Fruit fly (Drosophila melanogaster): ENCODE measurements around the gene CG16863.

DNA sequence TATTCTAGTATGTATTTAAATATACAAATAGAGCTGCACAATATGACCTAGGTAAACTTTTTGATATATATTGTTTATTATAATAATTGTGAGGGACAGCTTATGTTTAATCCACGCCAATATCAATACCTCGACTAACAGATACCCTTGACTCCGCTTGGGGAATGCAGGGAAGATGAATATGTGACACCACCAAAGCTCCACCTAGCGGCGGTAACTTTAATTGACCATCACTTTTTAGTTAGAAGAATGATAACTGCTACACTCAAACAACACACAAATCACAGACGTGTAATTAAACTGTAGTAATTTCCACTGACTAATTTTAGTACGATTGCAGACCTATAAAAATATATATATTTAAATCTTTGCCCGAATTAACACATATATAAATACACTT, 27.6 kb upstream of the CG16863 start:
- TF ChIP-seq CG2678 (tag; optimal IDR thresholded peaks at IDR 0.05) (no peak), trem (tag; optimal IDR thresholded peaks at IDR 0.05) (no peak), ara (GFP tag; IDR thresholded peaks at IDR 0.05) (no peak), hb (GFP tag; IDR thresholded peaks at IDR 0.05; ENCODE audit: partially characterized antibody) (no peak), zen (tag; optimal IDR thresholded peaks at IDR 0.05) (no peak), Doc3 (GFP tag; IDR thresholded peaks at IDR 0.05; ENCODE audit: partially characterized antibody) (no peak), Hmx (GFP tag; optimal IDR thresholded peaks at IDR 0.05) (no peak), p53 (GFP tag; optimal IDR thresholded peaks at IDR 0.05) (no peak), Sox102F (GFP tag; optimal IDR thresholded peaks at IDR 0.05) (no peak)

Data from whole organism, embryonic.